Worm (Caenorhabditis elegans): ENCODE results near the gene R01B10.2.
A peak's percentile ranks its signal among the peaks of the same experiment; 100 is the strongest.

The R01B10.2 gene

ce11 chrV:6018944-6019450, 22.3 kb downstream of the R01B10.2 start, which contains the start of gene picc-1:
picc-1 (plus strand) TSS chrV:6018994.
- TF ChIP-seq elt-2 (tag; optimal IDR thresholded peaks at IDR 0.05): peak; percentile 13
- no peak for TF ChIP-seq lin-15B (tag; optimal IDR thresholded peaks at IDR 0.05)
- peak; percentile 16 for TF ChIP-seq nhr-71 (tag; optimal IDR thresholded peaks at IDR 0.05)
- peak; percentile 85 for TF ChIP-seq ama-1 (optimal IDR thresholded peaks at IDR 0.05)

- TF ChIP-seq aha-1 (tag; optimal IDR thresholded peaks at IDR 0.05) (no peak), ceh-88 (GFP tag; IDR thresholded peaks at IDR 0.05) (no peak), mef-2 (tag; optimal IDR thresholded peaks at IDR 0.05) (no peak), nhr-11 (tag; optimal IDR thresholded peaks at IDR 0.05) (no peak), tlp-1 (tag; optimal IDR thresholded peaks at IDR 0.05) (no peak), lin-14 (GFP tag; optimal IDR thresholded peaks at IDR 0.05) (peak; percentile 89), lir-3 (tag; optimal IDR thresholded peaks at IDR 0.05; ENCODE audit: poor library complexity) (peak; percentile 57), nhr-76 (tag; optimal IDR thresholded peaks at IDR 0.05) (no peak), Y116A8C.19 (tag; optimal IDR thresholded peaks at IDR 0.05; ENCODE audit: borderline replicate concordance) (no peak), nhr-90 (tag; optimal IDR thresholded peaks at IDR 0.05; ENCODE audit: poor library complexity) (peak; percentile 87), ceh-82 (tag; optimal IDR thresholded peaks at IDR 0.05) (peak; percentile 73 to 86 (median 86)), lin-15B (tag; optimal IDR thresholded peaks at IDR 0.05) (peak; percentile 96), skn-1 (tag; optimal IDR thresholded peaks at IDR 0.05) (peak; percentile 100), nhr-12 (tag; optimal IDR thresholded peaks at IDR 0.05) (no peak), dpl-1 (GFP tag; optimal IDR thresholded peaks at IDR 0.05) (peak; percentile 76 to 85 (median 83)), ztf-11 (tag; optimal IDR thresholded peaks at IDR 0.05) (peak in 1 of 2 experiments; percentile 69), C04F5.9 (tag; optimal IDR thresholded peaks at IDR 0.05) (peak; percentile 45), fkh-10 (GFP tag; optimal IDR thresholded peaks at IDR 0.05) (peak; percentile 75), rnt-1 (tag; optimal IDR thresholded peaks at IDR 0.05) (peak; percentile 85), ztf-4 (tag; optimal IDR thresholded peaks at IDR 0.05) (peak; percentile 40), lin-13 (GFP tag; optimal IDR thresholded peaks at IDR 0.05) (peak; percentile 81), fkh-8 (tag; optimal IDR thresholded peaks at IDR 0.05) (peak; percentile 84), hpl-2 (GFP tag; optimal IDR thresholded peaks at IDR 0.05) (peak; percentile 47), grh-1 (GFP tag; IDR thresholded peaks at IDR 0.05) (peak; percentile 44; the same call in 1 of the 2 replicates), fkh-4 (tag; optimal IDR thresholded peaks at IDR 0.05; ENCODE audit: borderline replicate concordance) (no peak), jun-1 (tag; optimal IDR thresholded peaks at IDR 0.05) (peak; percentile 57), lin-35 (GFP tag; optimal IDR thresholded peaks at IDR 0.05) (peak; percentile 86 to 91), sptf-1 (tag; optimal IDR thresholded peaks at IDR 0.05) (no peak), nhr-77 (tag; optimal IDR thresholded peaks at IDR 0.05) (peak; percentile 75), sup-37 (GFP tag; optimal IDR thresholded peaks at IDR 0.05) (no peak), isw-1 (GFP tag; IDR thresholded peaks at IDR 0.05) (peak; percentile 77), xbp-1 (tag; optimal IDR thresholded peaks at IDR 0.05) (peak; percentile 93), ceh-8 (GFP tag; optimal IDR thresholded peaks at IDR 0.05) (peak; percentile 42), pqm-1 (tag; optimal IDR thresholded peaks at IDR 0.05) (no peak), lsy-2 (tag; optimal IDR thresholded peaks at IDR 0.05) (peak; percentile 89 to 92), egl-13 (tag; optimal IDR thresholded peaks at IDR 0.05) (peak; percentile 70), nhr-19 (GFP tag; conservative IDR thresholded peaks at IDR 0.05) (peak; percentile 85), pag-3 (tag; optimal IDR thresholded peaks at IDR 0.05; ENCODE audit: borderline replicate concordance, insufficient read depth) (peak; percentile 46), zag-1 (tag; optimal IDR thresholded peaks at IDR 0.05) (no peak), unc-30 (tag; optimal IDR thresholded peaks at IDR 0.05) (no peak), hlh-17 (GFP tag; optimal IDR thresholded peaks at IDR 0.05; ENCODE audit: borderline replicate concordance) (no peak), vab-15 (tag; optimal IDR thresholded peaks at IDR 0.05) (no peak), unc-98 (GFP tag; IDR thresholded peaks at IDR 0.05) (no peak), efl-3 (GFP tag; optimal IDR thresholded peaks at IDR 0.05) (no peak), tbx-2 (tag; optimal IDR thresholded peaks at IDR 0.05) (peak; percentile 88), sox-4 (tag; optimal IDR thresholded peaks at IDR 0.05) (peak; percentile 63), C16A3.4 (tag; optimal IDR thresholded peaks at IDR 0.05) (peak; percentile 94), ama-1 (optimal IDR thresholded peaks at IDR 0.05) (peak; percentile 60)
Measured at ce11 chrV:6017630-6018029, 23.6 kb downstream of the R01B10.2 start, which contains the start of the genes rpt-2 and aps-1. rpt-2 (minus strand) TSS chrV:6017669. aps-1 (plus strand) TSS chrV:6017970.
